Worm (Caenorhabditis elegans) whole organism, early embryonic: ENCODE results near the gene pri-1.

Experiments
- B0310.2 ChIP-seq: sonication (generic microtip); optimal IDR thresholded peaks from 2 replicates; lab custom pipeline; 2016; ENCODE audit warnings: mild to moderate bottlenecking, missing genetic modification characterization, missing compliant biosample characterization
- ama-1 ChIP-seq: fragments of 150-350 bp; optimal IDR thresholded peaks from 2 replicates; lab custom pipeline; 2014
- ceh-36 ChIP-seq: sonication (generic microtip); optimal IDR thresholded peaks from 2 replicates; lab custom pipeline; 2016; ENCODE audit warnings: missing genetic modification characterization, inconsistent platforms, missing compliant biosample characterization
- flt-1 ChIP-seq: fragments of 200-800 bp; sonication (Bioruptor generic); IDR thresholded peaks from 2 replicates; pipeline ENCODE4 v1.3.6; 2022; ENCODE audit warnings: missing genetic modification characterization, missing compliant biosample characterization
- hmbx-1 ChIP-seq: sonication (generic microtip); optimal IDR thresholded peaks from 2 replicates; lab custom pipeline; 2016; ENCODE audit warnings: mild to moderate bottlenecking, missing genetic modification characterization, missing compliant biosample characterization
- hnd-1 ChIP-seq: sonication (generic microtip); optimal IDR thresholded peaks from 2 replicates; lab custom pipeline; 2016; ENCODE audit warnings: missing genetic modification characterization, missing compliant biosample characterization
- scrt-1 ChIP-seq: fragments of 200-800 bp; sonication (Bioruptor generic); IDR thresholded peaks from 2 replicates; pipeline ENCODE4 v1.3.6; 2022; ENCODE audit warnings: missing genetic modification characterization, missing compliant biosample characterization
- tbx-11 ChIP-seq: fragments of 200-800 bp; sonication (Bioruptor generic); IDR thresholded peaks from 2 replicates; pipeline ENCODE4 v1.3.6; 2022; ENCODE audit warnings: missing genetic modification characterization, missing compliant biosample characterization
- tbx-37 ChIP-seq: fragments of 200-800 bp; sonication (Bioruptor generic); conservative IDR thresholded peaks from 2 replicates; pipeline ENCODE4 v1.3.6; 2022; ENCODE audit warnings: missing genetic modification reagents, missing genetic modification characterization, missing compliant biosample characterization
- tra-4 ChIP-seq: sonication (generic microtip); optimal IDR thresholded peaks from 2 replicates; lab custom pipeline; 2017; ENCODE audit warnings: missing genetic modification characterization, missing compliant biosample characterization

DNA sequence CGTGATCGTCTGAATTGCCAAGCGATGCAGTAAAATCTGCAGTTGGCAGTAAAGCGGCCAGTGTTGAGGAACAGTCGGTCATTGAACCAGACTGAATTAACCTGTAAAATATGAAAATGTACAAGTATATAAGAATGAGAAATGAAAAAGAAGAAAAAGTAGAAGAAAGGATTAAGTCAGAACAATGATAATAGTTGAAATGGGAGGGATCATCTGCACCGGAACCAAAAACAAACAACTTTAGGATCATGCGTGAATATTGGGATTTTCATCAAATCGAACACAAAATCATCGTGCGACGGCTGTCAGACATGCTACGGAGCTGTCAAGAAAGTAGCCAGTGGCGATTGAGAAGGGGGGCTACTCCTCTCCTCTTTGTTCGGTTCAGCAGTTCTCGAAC, 22.9 kb upstream of the pri-1 start, which contains the start of gene gei-13:
- TF ChIP-seq tbx-11 (no peak), tbx-37 (GFP tag; lab: Robert Waterston, UW) (no peak), ama-1 (no peak), tra-4 (tag; lab: Kevin White, UChicago) (no peak), hnd-1 (tag; lab: Kevin White, UChicago) (no peak), flt-1 (GFP tag; lab: Robert Waterston, UW) (no peak), scrt-1 (GFP tag; lab: Robert Waterston, UW) (no peak), B0310.2 (no peak), hmbx-1 (tag; lab: Kevin White, UChicago) (no peak), ceh-36 (tag; lab: Kevin White, UChicago) (no peak)
